Fruit fly (Drosophila melanogaster) whole organism, embryonic: ENCODE data around the gene gammaTub37C.

Experiments used
- Atf3 ChIP-seq: fragments of 200-800 bp; sonication (Bioruptor generic); optimal IDR thresholded peaks from 3 replicates; lab custom pipeline; 2016; ENCODE audit warnings: missing biosample characterization, missing genetic modification characterization
- Bdp1 ChIP-seq: fragments of 200-800 bp; sonication (Bioruptor generic); optimal IDR thresholded peaks from 3 replicates; lab custom pipeline; 2016; ENCODE audit warnings: missing biosample characterization, missing genetic modification characterization
- CG1024 ChIP-seq: fragments of 200-800 bp; sonication (Bioruptor generic); IDR thresholded peaks from 2 replicates; pipeline ENCODE4 v1.3.6; 2022; ENCODE audit warnings: missing biosample characterization, missing genetic modification characterization
- CG10462 ChIP-seq: fragments of 200-800 bp; sonication (Bioruptor generic); optimal IDR thresholded peaks from 2 replicates; lab custom pipeline; 2016; ENCODE audit warnings: missing biosample characterization, missing genetic modification characterization
- CG10654 ChIP-seq: fragments of 200-800 bp; sonication (Bioruptor generic); optimal IDR thresholded peaks from 2 replicates; lab custom pipeline; 2016; ENCODE audit warnings: missing biosample characterization, missing genetic modification characterization
- CG11085 ChIP-seq: fragments of 200-800 bp; sonication (Bioruptor generic); IDR thresholded peaks from 2 replicates; pipeline ENCODE4 v1.3.6; 2022; ENCODE audit warnings: missing biosample characterization, missing genetic modification characterization
- CG11456 ChIP-seq: fragments of 200-800 bp; sonication (Bioruptor generic); IDR thresholded peaks from 3 replicates; pipeline ENCODE4 v1.3.6; 2022; ENCODE audit warnings: missing biosample characterization, missing genetic modification characterization
- CG12071 ChIP-seq: fragments of 200-800 bp; sonication (Bioruptor generic); optimal IDR thresholded peaks from 3 replicates; lab custom pipeline; 2018; ENCODE audit warnings: missing biosample characterization, mild to moderate bottlenecking, missing genetic modification characterization
- CG15696 ChIP-seq: fragments of 200-800 bp; sonication (Bioruptor generic); optimal IDR thresholded peaks from 2 replicates; lab custom pipeline; 2019; ENCODE audit warnings: missing biosample characterization, mild to moderate bottlenecking, missing genetic modification characterization, moderate library complexity
- CG1603 ChIP-seq: fragments of 200-800 bp; sonication (Bioruptor generic); optimal IDR thresholded peaks from 2 replicates; lab custom pipeline; 2019; ENCODE audit warnings: missing biosample characterization, mild to moderate bottlenecking, missing genetic modification characterization, moderate library complexity
- CG16815 ChIP-seq: fragments of 200-800 bp; sonication (Bioruptor generic); optimal IDR thresholded peaks from 3 replicates; lab custom pipeline; 2017; ENCODE audit warnings: missing biosample characterization, mild to moderate bottlenecking, missing genetic modification characterization
- CG17568 ChIP-seq: fragments of 200-800 bp; sonication (Bioruptor generic); optimal IDR thresholded peaks from 2 replicates; lab custom pipeline; 2018; ENCODE audit warnings: missing biosample characterization, mild to moderate bottlenecking, missing genetic modification characterization, moderate library complexity
- CG30020 ChIP-seq: fragments of 200-800 bp; optimal IDR thresholded peaks from 2 replicates; lab custom pipeline; 2019; ENCODE audit warnings: missing biosample characterization, mild to moderate bottlenecking, missing genetic modification characterization, moderate library complexity
- CG4328 ChIP-seq: fragments of 200-800 bp; sonication (Bioruptor generic); optimal IDR thresholded peaks from 3 replicates; lab custom pipeline; 2017; ENCODE audit warnings: missing biosample characterization, missing genetic modification reagents, missing genetic modification characterization
- CG4730 ChIP-seq: fragments of 200-800 bp; sonication (Bioruptor generic); IDR thresholded peaks from 2 replicates; pipeline ENCODE4 v1.3.6; 2022; ENCODE audit warnings: missing biosample characterization, missing genetic modification characterization
- CG4854 ChIP-seq: fragments of 200-800 bp; sonication (Bioruptor generic); optimal IDR thresholded peaks from 2 replicates; lab custom pipeline; 2016; ENCODE audit warnings: missing biosample characterization, missing genetic modification characterization, inconsistent platforms
- CG5953 ChIP-seq: fragments of 200-800 bp; sonication (Bioruptor generic); IDR thresholded peaks from 2 replicates; pipeline ENCODE4 v1.3.6; 2022; ENCODE audit warnings: missing biosample characterization, missing genetic modification characterization
- CG6272 ChIP-seq: fragments of 200-800 bp; sonication (Bioruptor generic); IDR thresholded peaks from 2 replicates; pipeline ENCODE4 v1.3.6; 2022; ENCODE audit warnings: missing biosample characterization, missing genetic modification characterization
- CG6689 ChIP-seq: fragments of 200-800 bp; sonication (Bioruptor generic); IDR thresholded peaks from 2 replicates; pipeline ENCODE4 v1.3.6; 2022; ENCODE audit warnings: missing biosample characterization, missing genetic modification characterization
- CG6854 ChIP-seq: fragments of 200-800 bp; sonication (Bioruptor generic); optimal IDR thresholded peaks from 3 replicates; lab custom pipeline; 2017; ENCODE audit warnings: missing biosample characterization, mild to moderate bottlenecking, missing genetic modification characterization
- CG9727 ChIP-seq: fragments of 200-800 bp; sonication (Bioruptor generic); optimal IDR thresholded peaks from 3 replicates; lab custom pipeline; 2017; ENCODE audit warnings: missing biosample characterization, mild to moderate bottlenecking, missing genetic modification characterization
- CG9932 ChIP-seq: fragments of 200-800 bp; sonication (Bioruptor generic); IDR thresholded peaks from 2 replicates; pipeline ENCODE4 v1.3.6; 2022; ENCODE audit warnings: missing biosample characterization, missing genetic modification characterization
- D ChIP-seq, 2 experiments: fragments of 200-800 bp in 1 of 2; fragments of >200 bp in 1 of 2; sonication (Bioruptor generic) in 1 of 2; optimal IDR thresholded peaks; 2 replicates in 1 of 2; 3 replicates in 1 of 2; lab custom pipeline; 2017; ENCODE audit warnings: mild to moderate bottlenecking in 1 of 2, missing biosample characterization in 1 of 2, missing genetic modification characterization in 1 of 2, missing genetic modification reagents in 1 of 2
- Dfd ChIP-seq, 2 experiments: fragments of >200 bp; optimal IDR thresholded peaks; 2 replicates each; lab custom pipeline; 2017; ENCODE audit warnings: missing biosample characterization in 2 of 2, missing genetic modification characterization in 2 of 2
- Dip2 ChIP-seq: fragments of 200-800 bp; sonication (Bioruptor generic); IDR thresholded peaks from 2 replicates; pipeline ENCODE4 v1.3.6; 2022; ENCODE audit warnings: missing biosample characterization, missing genetic modification characterization
- Dref ChIP-seq: fragments of 200-800 bp; sonication (Bioruptor generic); IDR thresholded peaks from 2 replicates; pipeline ENCODE4 v1.3.6; 2022; ENCODE audit warnings: missing biosample characterization, missing genetic modification characterization
- Gug ChIP-seq: fragments of 200-800 bp; sonication (Bioruptor generic); IDR thresholded peaks from 4 replicates; pipeline ENCODE4 v1.3.6; 2022; ENCODE audit warnings: missing biosample characterization, missing genetic modification characterization
- Meics ChIP-seq: fragments of 200-800 bp; sonication (Bioruptor generic); optimal IDR thresholded peaks from 2 replicates; lab custom pipeline; 2017; ENCODE audit warnings: missing biosample characterization, mild to moderate bottlenecking, missing genetic modification characterization
- NC2β ChIP-seq: fragments of 200-800 bp; sonication (Bioruptor generic); optimal IDR thresholded peaks from 2 replicates; lab custom pipeline; 2016; ENCODE audit warnings: missing biosample characterization, missing genetic modification characterization
- Rfx ChIP-seq: fragments of 200-800 bp; sonication (Bioruptor generic); IDR thresholded peaks from 2 replicates; pipeline ENCODE4 v1.3.6; 2022; ENCODE audit warnings: missing biosample characterization, missing genetic modification characterization
- Sry-δ ChIP-seq: fragments of 200-800 bp; sonication (Bioruptor generic); optimal IDR thresholded peaks from 2 replicates; lab custom pipeline; 2016; ENCODE audit warnings: missing biosample characterization, missing genetic modification characterization
- ara ChIP-seq: fragments of 200-800 bp; sonication (Bioruptor generic); IDR thresholded peaks from 2 replicates; pipeline ENCODE4 v1.3.6; 2022; ENCODE audit warnings: missing biosample characterization, missing genetic modification characterization
- ase ChIP-seq: fragments of 200-800 bp; sonication (Bioruptor generic); IDR thresholded peaks from 3 replicates; pipeline ENCODE4 v1.3.6; 2022; ENCODE audit warnings: missing biosample characterization, missing genetic modification characterization
- btn ChIP-seq: fragments of 200-800 bp; sonication (Bioruptor generic); optimal IDR thresholded peaks from 2 replicates; lab custom pipeline; 2016; ENCODE audit warnings: missing biosample characterization, missing genetic modification characterization
- chn ChIP-seq: fragments of 200-800 bp; sonication (Bioruptor generic); optimal IDR thresholded peaks from 2 replicates; lab custom pipeline; 2016; ENCODE audit warnings: missing biosample characterization, missing genetic modification characterization
- fd64A ChIP-seq: fragments of 200-800 bp; sonication (Bioruptor generic); optimal IDR thresholded peaks from 3 replicates; lab custom pipeline; 2018; ENCODE audit warnings: missing biosample characterization, mild to moderate bottlenecking, missing genetic modification characterization
- fu2 ChIP-seq: fragments of 200-800 bp; sonication (Bioruptor generic); optimal IDR thresholded peaks from 2 replicates; lab custom pipeline; 2016; ENCODE audit warnings: missing biosample characterization, missing genetic modification characterization
- gsb ChIP-seq: fragments of 200-800 bp; sonication (Bioruptor generic); IDR thresholded peaks from 2 replicates; pipeline ENCODE4 v1.3.6; 2022; ENCODE audit warnings: missing biosample characterization, missing genetic modification characterization
- her ChIP-seq: fragments of 200-800 bp; sonication (Bioruptor generic); optimal IDR thresholded peaks from 2 replicates; lab custom pipeline; 2016; ENCODE audit warnings: missing biosample characterization, missing genetic modification characterization
- insv ChIP-seq, 2 experiments: fragments of 200-800 bp; sonication (Bioruptor generic); optimal IDR thresholded peaks; 3 replicates each; lab custom pipeline; 2016 to 2018; ENCODE audit warnings: missing biosample characterization in 2 of 2, missing genetic modification characterization in 2 of 2
- jing ChIP-seq: fragments of 200-800 bp; sonication (Bioruptor generic); optimal IDR thresholded peaks from 2 replicates; lab custom pipeline; 2018; ENCODE audit warnings: missing biosample characterization, mild to moderate bottlenecking, missing genetic modification characterization
- mld ChIP-seq: fragments of 200-800 bp; sonication (Bioruptor generic); IDR thresholded peaks from 3 replicates; pipeline ENCODE4 v1.3.6; 2022; ENCODE audit warnings: missing biosample characterization, missing genetic modification characterization; ENCODE audit not compliant: partially characterized antibody
- nerfin-2 ChIP-seq: fragments of 200-800 bp; sonication (Bioruptor generic); IDR thresholded peaks from 2 replicates; pipeline ENCODE4 v1.3.6; 2022; ENCODE audit warnings: missing biosample characterization, missing genetic modification characterization; ENCODE audit not compliant: partially characterized antibody
- otp ChIP-seq: fragments of 200-800 bp; sonication (Bioruptor generic); IDR thresholded peaks from 3 replicates; pipeline ENCODE4, ENCODE4 v1.3.6; 2022; ENCODE audit warnings: missing biosample characterization, missing genetic modification characterization
- pb ChIP-seq: fragments of 200-800 bp; sonication (Bioruptor generic); optimal IDR thresholded peaks from 3 replicates; lab custom pipeline; 2016; ENCODE audit warnings: missing biosample characterization, missing genetic modification characterization
- pum ChIP-seq: fragments of 200-800 bp; sonication (Bioruptor generic); optimal IDR thresholded peaks from 2 replicates; lab custom pipeline; 2016; ENCODE audit warnings: missing biosample characterization, missing genetic modification characterization
- run ChIP-seq: fragments of 200-800 bp; sonication (Bioruptor generic); optimal IDR thresholded peaks from 3 replicates; lab custom pipeline; 2018; ENCODE audit warnings: missing biosample characterization, mild to moderate bottlenecking, missing genetic modification characterization
- sd ChIP-seq: fragments of 200-800 bp; sonication (Bioruptor generic); optimal IDR thresholded peaks from 3 replicates; lab custom pipeline; 2018; ENCODE audit warnings: missing biosample characterization, mild to moderate bottlenecking, missing genetic modification characterization, moderate library complexity
- sens ChIP-seq: fragments of 200-800 bp; sonication (Bioruptor generic); peaks from one replicate; lab custom pipeline; 2016; ENCODE audit warnings: missing biosample characterization, missing genetic modification characterization
- tap ChIP-seq: fragments of 200-800 bp; optimal IDR thresholded peaks from 3 replicates; lab custom pipeline; 2019; ENCODE audit warnings: missing biosample characterization, mild to moderate bottlenecking, missing genetic modification characterization, moderate library complexity
- vfl ChIP-seq: fragments of 200-800 bp; sonication (Bioruptor generic); optimal IDR thresholded peaks from 2 replicates; lab custom pipeline; 2016; ENCODE audit warnings: missing biosample characterization, missing genetic modification characterization
- wdn ChIP-seq: fragments of 200-800 bp; sonication (Bioruptor generic); IDR thresholded peaks from 2 replicates; pipeline ENCODE4 v1.3.6; 2022; ENCODE audit warnings: missing biosample characterization, missing genetic modification characterization
- wek ChIP-seq: fragments of 200-800 bp; sonication (Bioruptor generic); optimal IDR thresholded peaks from 3 replicates; lab custom pipeline; 2018; ENCODE audit warnings: missing biosample characterization, mild to moderate bottlenecking, missing genetic modification characterization, moderate library complexity

Gene gammaTub37C

dm6 chr2L:19193703-19194102 is 8.2 kb upstream of the gammaTub37C start (continued):
- TF ChIP-seq ara (peak; percentile 60; the same call in 1 of the 2 replicates), otp (no peak), Sry-δ (GFP tag; lab: Kevin White, UChicago) (no peak), Dfd (GFP tag; optimal IDR thresholded peaks at IDR 0.05; lab: Kevin White, UChicago) (no peak), CG17568 (GFP tag; lab: Kevin White, UChicago) (no peak), insv (GFP tag; optimal IDR thresholded peaks at IDR 0.05; lab: Kevin White, UChicago) (no peak), pb (GFP tag; lab: Kevin White, UChicago) (no peak), CG10654 (no peak), Dref (GFP tag; lab: Robert Waterston, UW) (no peak), CG5953 (GFP tag; lab: Robert Waterston, UW) (no peak), jing (GFP tag; lab: Kevin White, UChicago) (no peak), CG11456 (GFP tag; lab: Robert Waterston, UW) (no peak), CG1024 (GFP tag; lab: Robert Waterston, UW) (no peak), wek (GFP tag; lab: Kevin White, UChicago) (no peak), CG9727 (GFP tag; lab: Kevin White, UChicago) (peak; percentile 47), chn (GFP tag; lab: Kevin White, UChicago) (no peak), CG1603 (tag; lab: Kevin White, UChicago) (peak; percentile 34), sens (GFP tag; lab: Kevin White, UChicago) (peak; percentile 48), CG16815 (no peak), fu2 (GFP tag; lab: Kevin White, UChicago) (no peak), CG6854 (GFP tag; lab: Kevin White, UChicago) (no peak), CG12071 (no peak), Atf3 (GFP tag; lab: Kevin White, UChicago) (no peak), CG15696 (no peak), CG6689 (GFP tag; lab: Robert Waterston, UW) (0 out of 2 replicates have a peak, but pooled peaks have one; percentile 19), D (optimal IDR thresholded peaks at IDR 0.05; lab: Kevin White, UChicago) (no peak), D (GFP tag; optimal IDR thresholded peaks at IDR 0.05; lab: Kevin White, UChicago) (no peak), CG4730 (GFP tag; lab: Robert Waterston, UW) (no peak), Gug (no peak), CG4328 (GFP tag; lab: Kevin White, UChicago) (no peak), CG4854 (no peak), tap (tag; lab: Kevin White, UChicago) (no peak), CG30020 (tag; lab: Kevin White, UChicago) (no peak), Dip2 (GFP tag; lab: Robert Waterston, UW) (no peak), CG11085 (GFP tag; lab: Robert Waterston, UW) (no peak), Meics (GFP tag; lab: Kevin White, UChicago) (no peak), her (GFP tag; lab: Kevin White, UChicago) (no peak), pum (no peak), mld (GFP tag; lab: Robert Waterston, UW) (no peak), Bdp1 (GFP tag; lab: Kevin White, UChicago) (no peak), sd (tag; lab: Kevin White, UChicago) (no peak), gsb (no peak), nerfin-2 (no peak), CG6272 (no peak), ase (no peak), Rfx (GFP tag; lab: Robert Waterston, UW) (no peak), vfl (GFP tag; lab: Kevin White, UChicago) (no peak), CG10462 (GFP tag; lab: Kevin White, UChicago) (no peak), btn (GFP tag; lab: Kevin White, UChicago) (no peak), fd64A (GFP tag; lab: Kevin White, UChicago) (no peak), wdn (GFP tag; lab: Robert Waterston, UW) (no peak), NC2β (GFP tag; lab: Kevin White, UChicago) (no peak), CG9932 (GFP tag; lab: Robert Waterston, UW) (no peak), run (no peak)
